Worm (Caenorhabditis elegans): ENCODE data around the gene str-46.

Gene str-46

ce11 chrV:2929753-2930152 is 30.0 kb upstream of the str-46 start, which contains the start of gene C31B8.16:
Gene C31B8.16, plus strand, starts transcription at chrV:2930053.
- TF ChIP-seq lin-11 (tag; optimal IDR thresholded peaks at IDR 0.05) = no peak
- TF ChIP-seq pag-3 (tag; optimal IDR thresholded peaks at IDR 0.05; ENCODE audit: borderline replicate concordance) = no peak
- no peak for TF ChIP-seq pax-1 (tag; optimal IDR thresholded peaks at IDR 0.05)
- TF ChIP-seq C38D4.7 (GFP tag; optimal IDR thresholded peaks at IDR 0.05) = no peak
- TF ChIP-seq ets-4 (tag; optimal IDR thresholded peaks at IDR 0.05) = no peak
- TF ChIP-seq che-1 (tag; optimal IDR thresholded peaks at IDR 0.05) = no peak

- TF ChIP-seq ceh-9 (tag; optimal IDR thresholded peaks at IDR 0.05) = no peak
These were observed 27.8 kb upstream of the str-46 start, which contains the start of gene C31B8.12 for ce11 chrV:2927553-2927952. Gene C31B8.12, minus strand, starts transcription at chrV:2927653.

ce11 chrV:2922594-2922993 is 22.8 kb upstream of the str-46 start, which contains the start of gene srh-38:
Gene srh-38, minus strand, starts transcription at chrV:2922694.
- TF ChIP-seq ceh-19 (GFP tag; optimal IDR thresholded peaks at IDR 0.05) (no peak), fkh-6 (tag; optimal IDR thresholded peaks at IDR 0.05) (no peak), K02D7.2 (tag; optimal IDR thresholded peaks at IDR 0.05) (no peak), hlh-30 (tag; optimal IDR thresholded peaks at IDR 0.05; ENCODE audit: insufficient read depth) (no peak), dmd-4 (tag; optimal IDR thresholded peaks at IDR 0.05; ENCODE audit: borderline replicate concordance) (no peak), unc-3 (GFP tag; conservative IDR thresholded peaks at IDR 0.05) (no peak), unc-3 (tag; optimal IDR thresholded peaks at IDR 0.05) (no peak), tbx-2 (tag; optimal IDR thresholded peaks at IDR 0.05) (no peak), ttx-3 (tag; optimal IDR thresholded peaks at IDR 0.05) (no peak), sox-4 (tag; optimal IDR thresholded peaks at IDR 0.05) (no peak), fax-1 (tag; optimal IDR thresholded peaks at IDR 0.05) (no peak), madf-2 (tag; optimal IDR thresholded peaks at IDR 0.05) (no peak)

ce11 chrV:2920125-2920524 is 20.4 kb upstream of the str-46 start:
- TF ChIP-seq madf-2 (tag; optimal IDR thresholded peaks at IDR 0.05) = no peak
- no peak for TF ChIP-seq ceh-18 (tag; optimal IDR thresholded peaks at IDR 0.05)
- no peak for TF ChIP-seq che-1 (tag; optimal IDR thresholded peaks at IDR 0.05)

ce11 chrV:2913948-2914347 is 14.2 kb upstream of the str-46 start, which contains the start of gene srh-146:
Gene srh-146, plus strand, starts transcription at chrV:2914248.
- TF ChIP-seq hlh-13 (GFP tag; optimal IDR thresholded peaks at IDR 0.05) (no peak), lin-11 (tag; optimal IDR thresholded peaks at IDR 0.05) (no peak), elt-4 (tag; optimal IDR thresholded peaks at IDR 0.05) (no peak), pha-4 (tag; optimal IDR thresholded peaks at IDR 0.05) (no peak), gmeb-2 (tag; optimal IDR thresholded peaks at IDR 0.05) (no peak), unc-86 (tag; optimal IDR thresholded peaks at IDR 0.05) (no peak), npax-4 (tag; optimal IDR thresholded peaks at IDR 0.05) (no peak), zip-5 (tag; optimal IDR thresholded peaks at IDR 0.05) (no peak), unc-42 (tag; optimal IDR thresholded peaks at IDR 0.05) (no peak)

ce11 chrV:2912901-2913300 is 13.1 kb upstream of the str-46 start, which contains the start of gene C31B8.9:
Gene C31B8.9, minus strand, starts transcription at chrV:2913001.
- TF ChIP-seq madf-2 (tag; optimal IDR thresholded peaks at IDR 0.05) (no peak), tbx-2 (tag; optimal IDR thresholded peaks at IDR 0.05) (no peak), F13H6.1 (tag; optimal IDR thresholded peaks at IDR 0.05) (no peak), unc-42 (tag; optimal IDR thresholded peaks at IDR 0.05) (no peak), ceh-31 (tag; optimal IDR thresholded peaks at IDR 0.05) (no peak), C38D4.7 (GFP tag; optimal IDR thresholded peaks at IDR 0.05) (no peak), dmd-4 (tag; optimal IDR thresholded peaks at IDR 0.05; ENCODE audit: borderline replicate concordance) (no peak), syd-9 (tag; optimal IDR thresholded peaks at IDR 0.05) (no peak), unc-3 (GFP tag; conservative IDR thresholded peaks at IDR 0.05) (no peak), unc-3 (tag; optimal IDR thresholded peaks at IDR 0.05) (no peak), sox-4 (tag; optimal IDR thresholded peaks at IDR 0.05) (no peak), ceh-30 (tag; optimal IDR thresholded peaks at IDR 0.05) (no peak), dve-1 (tag; optimal IDR thresholded peaks at IDR 0.05) (no peak), ahr-1 (tag; optimal IDR thresholded peaks at IDR 0.05) (no peak)
